Fruit fly (Drosophila melanogaster) S2 (cell line): ENCODE measurements around the gene Mettl14.

Experiments
- CG8478 ChIP-seq: fragments of >200 bp; optimal IDR thresholded peaks from 2 replicates; lab custom pipeline; 2018
- CTCF ChIP-seq, 2 experiments: fragments of >200 bp; optimal IDR thresholded peaks; 2 replicates each; lab custom pipeline; 2018

The Mettl14 gene

DNA sequence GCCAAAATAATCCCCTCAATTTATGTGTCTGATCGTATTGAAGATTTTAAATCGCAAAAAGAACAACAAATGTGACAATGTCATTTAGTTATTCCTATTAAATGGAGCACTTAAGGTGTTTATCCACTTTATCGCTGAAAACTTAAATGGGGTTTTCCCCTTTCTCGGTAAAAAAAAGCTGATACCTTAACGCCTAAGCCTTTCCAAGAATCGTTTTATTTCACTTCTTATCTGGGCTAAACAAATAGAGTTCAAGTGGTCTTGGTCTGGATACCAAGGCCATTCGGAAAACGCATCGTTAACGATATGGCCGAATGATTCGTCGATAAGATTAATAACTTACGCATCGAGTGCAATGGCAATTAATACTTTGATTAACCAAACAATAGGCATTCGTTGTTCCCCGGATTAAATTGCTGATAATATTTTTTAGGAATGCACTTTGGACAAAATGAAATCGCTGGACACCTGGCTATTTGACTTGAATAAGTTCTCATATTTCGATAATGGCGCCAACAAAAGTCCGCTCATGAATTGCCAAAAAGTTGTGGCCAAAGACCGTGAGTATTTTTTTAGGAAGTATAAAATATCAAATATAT is 31.6 kb downstream of the Mettl14 start:
- TF ChIP-seq CTCF (optimal IDR thresholded peaks at IDR 0.05; lab: Kevin White, UChicago), result no peak
- no peak for TF ChIP-seq CG8478

DNA sequence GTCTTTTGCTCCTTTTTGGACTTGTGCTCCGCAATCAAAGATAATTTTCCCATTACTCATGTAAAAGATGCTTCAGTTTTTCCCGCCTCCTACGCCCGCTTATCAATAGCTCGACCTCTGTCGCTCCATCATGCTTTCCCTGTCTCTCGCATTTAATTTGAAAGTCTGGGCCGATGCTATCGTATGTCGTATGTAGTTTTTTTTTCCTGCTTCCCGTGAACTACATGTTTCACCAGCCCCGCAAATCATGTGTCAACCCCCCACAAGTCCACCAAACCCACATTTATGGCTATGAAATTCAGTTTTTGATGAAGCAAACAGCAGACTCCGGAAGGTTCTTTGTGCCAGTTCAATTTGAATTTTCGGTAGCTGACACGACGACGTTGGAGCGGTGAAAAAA is 34.2 kb downstream of the Mettl14 start, which contains the start of gene CG14273:
CG14273 (plus strand) TSS at position 301 of the 400 bp plus-strand sequence.
- no peak for TF ChIP-seq CG8478

DNA sequence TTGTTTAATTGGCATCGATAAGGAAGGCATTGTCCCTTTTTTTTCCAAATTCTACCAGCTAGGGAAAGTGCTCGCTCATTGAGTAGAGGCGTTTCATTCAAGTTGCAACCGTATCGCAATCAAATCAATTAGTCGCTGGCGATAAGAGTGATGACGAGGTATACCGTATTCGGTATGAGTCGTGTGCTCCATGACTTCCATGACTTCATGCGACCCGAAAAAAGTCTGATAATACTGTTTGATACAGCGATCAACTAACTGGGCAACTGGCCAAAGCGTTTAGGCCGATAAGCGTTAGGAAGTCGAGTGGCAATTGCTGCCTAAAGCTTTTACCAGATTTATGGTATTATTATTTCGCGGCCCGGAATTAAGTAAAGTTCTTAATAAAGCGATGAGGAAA is 36.3 kb downstream of the Mettl14 start:
- TF ChIP-seq CG8478 (no peak), CTCF (optimal IDR thresholded peaks at IDR 0.05; lab: Kevin White, UChicago) (no peak)

DNA sequence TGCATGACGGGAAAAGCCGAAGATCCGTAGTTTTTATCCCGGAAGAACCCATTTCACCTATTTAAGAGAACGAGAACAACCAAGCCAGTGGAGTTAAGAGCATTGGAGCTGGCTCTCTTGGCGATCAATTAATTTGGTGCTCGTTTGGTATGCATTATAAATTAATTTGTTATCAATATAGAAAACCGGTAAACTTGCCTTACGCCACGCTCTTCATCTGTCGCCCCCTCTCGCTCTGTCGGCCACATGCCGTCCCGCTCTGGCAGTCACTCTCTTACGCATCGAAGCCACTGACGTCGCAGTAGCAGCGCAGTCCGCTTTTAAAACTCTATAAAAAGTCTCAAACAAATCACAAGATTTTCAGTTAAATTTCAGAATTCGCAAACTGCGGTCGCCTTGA is 38.0 kb downstream of the Mettl14 start, which contains the start of gene CG7778:
CG7778 (plus strand) TSS at position 361 of the 400 bp plus-strand sequence.
- no peak for TF ChIP-seq CTCF (optimal IDR thresholded peaks at IDR 0.05; lab: Kevin White, UChicago)
- TF ChIP-seq CG8478, result no peak

DNA sequence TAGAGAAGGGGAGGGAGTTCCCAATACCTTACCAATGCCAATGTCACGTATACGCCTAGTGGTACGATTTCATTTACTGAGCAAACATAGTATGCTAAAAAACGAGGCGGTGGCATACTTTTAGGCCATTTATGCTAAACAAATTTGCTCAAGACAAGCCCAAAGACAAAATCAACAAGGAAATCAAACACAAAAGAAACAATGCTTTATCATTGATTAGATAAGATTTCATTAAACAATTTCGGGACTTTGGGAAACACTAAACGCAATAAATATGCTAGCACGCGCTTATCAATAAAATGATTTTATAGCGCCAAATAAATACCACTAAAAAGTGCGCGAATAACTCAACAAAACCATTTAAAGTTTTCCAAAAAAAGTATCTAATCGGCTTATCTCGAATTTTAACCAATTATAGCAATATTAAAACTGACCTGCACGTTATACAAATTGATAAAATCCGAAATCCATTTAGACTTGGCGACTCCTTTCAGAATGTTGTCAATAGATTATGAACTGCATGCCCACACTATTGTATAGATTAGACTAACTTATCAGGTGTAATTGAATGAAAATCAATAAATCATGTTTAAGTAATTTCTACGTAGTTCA is 42.4 kb downstream of the Mettl14 start:
- TF ChIP-seq CG8478, result no peak
- TF ChIP-seq CTCF (optimal IDR thresholded peaks at IDR 0.05; lab: Kevin White, UChicago), result no peak

DNA sequence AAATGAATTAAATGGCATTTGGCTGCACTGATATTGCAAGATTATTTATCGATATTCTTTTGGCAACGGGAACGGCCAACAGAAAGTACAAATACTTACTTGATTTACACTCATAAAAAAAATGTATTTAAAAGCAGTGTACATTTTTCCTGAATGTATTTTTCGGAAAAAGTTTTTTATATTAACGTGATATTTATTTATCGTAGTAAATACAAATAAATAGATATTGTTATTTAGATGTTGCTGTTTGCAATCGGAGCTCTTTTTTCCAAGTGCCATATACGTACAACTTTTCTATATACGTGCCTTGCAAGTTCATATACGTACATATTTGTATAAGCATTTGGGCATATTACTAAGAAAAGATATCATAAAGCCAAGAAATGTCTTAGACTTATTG is 43.1 kb downstream of the Mettl14 start:
- TF ChIP-seq CTCF (optimal IDR thresholded peaks at IDR 0.05; lab: Kevin White, UChicago) (no peak), CG8478 (no peak)

DNA sequence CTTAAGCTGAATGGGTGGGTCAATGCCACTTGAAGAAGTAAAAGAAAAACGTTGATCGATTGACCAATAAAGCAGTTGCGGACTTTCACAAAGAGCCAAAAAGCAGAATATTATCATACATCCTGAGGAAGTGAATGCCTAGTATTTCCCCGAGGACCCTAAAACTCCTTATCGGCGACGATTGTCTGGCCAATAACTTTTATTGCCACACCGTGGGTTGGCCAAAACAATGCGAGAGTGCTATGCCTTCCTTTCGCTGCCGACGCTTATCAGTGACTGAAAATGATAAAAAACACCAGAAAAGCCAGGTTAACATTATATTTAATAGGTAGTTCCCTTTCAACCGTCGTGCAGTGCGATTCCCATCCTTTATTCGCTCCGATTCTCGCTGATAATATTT is 43.6 kb downstream of the Mettl14 start, which contains the start of gene Mur29B:
Mur29B (plus strand) TSS at position 324 of the 400 bp plus-strand sequence.
- TF ChIP-seq CTCF (optimal IDR thresholded peaks at IDR 0.05; lab: Kevin White, UChicago) (no peak), CG8478 (no peak)

DNA sequence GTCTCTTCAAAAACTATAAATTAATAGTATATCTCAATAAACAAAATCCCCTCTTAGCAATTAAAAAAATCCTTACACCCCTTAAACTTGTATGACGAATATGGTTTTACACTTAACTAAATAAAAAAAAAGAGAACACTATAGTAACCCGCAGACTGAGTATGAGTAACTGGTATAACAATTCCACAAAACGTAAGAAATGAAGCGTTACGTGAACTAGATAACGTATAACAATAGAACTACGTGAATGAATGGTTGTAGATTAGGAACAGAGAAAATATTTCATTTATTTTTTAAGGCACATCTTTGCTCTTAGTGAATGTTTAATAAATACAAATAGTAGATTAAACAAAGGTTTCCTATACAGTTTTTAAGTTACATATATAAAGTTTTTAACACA is 47.2 kb downstream of the Mettl14 start:
- TF ChIP-seq CTCF (optimal IDR thresholded peaks at IDR 0.05; lab: Kevin White, UChicago) (no peak), CG8478 (no peak)
